Fruit fly (Drosophila melanogaster) whole organism, embryonic: ENCODE data around the gene Bruce.

Experiments
- Blimp-1 ChIP-seq: fragments of 200-800 bp; sonication (Bioruptor generic); optimal IDR thresholded peaks from 3 replicates; lab custom pipeline; 2018; ENCODE audit warnings: missing biosample characterization, missing genetic modification characterization, mild to moderate bottlenecking, moderate library complexity, missing genetic modification reagents
- BtbVII ChIP-seq: fragments of 200-800 bp; sonication (Bioruptor generic); optimal IDR thresholded peaks from 3 replicates; lab custom pipeline; 2017; ENCODE audit warnings: missing biosample characterization, mild to moderate bottlenecking, missing genetic modification characterization
- CG10147 ChIP-seq: fragments of 200-800 bp; sonication (Bioruptor generic); optimal IDR thresholded peaks from 2 replicates; lab custom pipeline; 2019; ENCODE audit warnings: missing biosample characterization, mild to moderate bottlenecking, missing genetic modification characterization, moderate library complexity
- CG13287 ChIP-seq: fragments of 200-800 bp; sonication (Bioruptor generic); IDR thresholded peaks from 2 replicates; pipeline ENCODE4 v1.3.6; 2022; ENCODE audit warnings: missing biosample characterization, missing genetic modification characterization; ENCODE audit not compliant: partially characterized antibody
- CG13624 ChIP-seq: fragments of 200-800 bp; sonication (Bioruptor generic); optimal IDR thresholded peaks from 2 replicates; lab custom pipeline; 2016; ENCODE audit warnings: missing biosample characterization, missing genetic modification characterization
- CG13894 ChIP-seq: fragments of 200-800 bp; sonication (Bioruptor generic); optimal IDR thresholded peaks from 3 replicates; lab custom pipeline; 2018; ENCODE audit warnings: missing biosample characterization, mild to moderate bottlenecking, missing genetic modification characterization, moderate library complexity
- CG14860 ChIP-seq: fragments of 200-800 bp; sonication (Bioruptor generic); IDR thresholded peaks from 3 replicates; pipeline ENCODE4 v1.3.6; 2022; ENCODE audit warnings: missing biosample characterization, missing genetic modification characterization; ENCODE audit not compliant: partially characterized antibody
- CG14965 ChIP-seq: fragments of 200-800 bp; sonication (Bioruptor generic); optimal IDR thresholded peaks from 2 replicates; lab custom pipeline; 2016; ENCODE audit warnings: missing biosample characterization, missing genetic modification characterization, borderline replicate concordance
- CG15514 ChIP-seq: fragments of 200-800 bp; sonication (Bioruptor generic); optimal IDR thresholded peaks from 3 replicates; lab custom pipeline; 2017; ENCODE audit warnings: missing biosample characterization, missing genetic modification characterization, mild to moderate bottlenecking, moderate library complexity, missing genetic modification reagents
- CG17568 ChIP-seq: fragments of 200-800 bp; sonication (Bioruptor generic); optimal IDR thresholded peaks from 2 replicates; lab custom pipeline; 2018; ENCODE audit warnings: missing biosample characterization, mild to moderate bottlenecking, missing genetic modification characterization, moderate library complexity
- CG17612 ChIP-seq: fragments of 200-800 bp; sonication (Bioruptor generic); IDR thresholded peaks from 2 replicates; pipeline ENCODE4 v1.3.6; 2022; ENCODE audit warnings: missing biosample characterization, missing genetic modification characterization
- CG17912 ChIP-seq: fragments of 200-800 bp; sonication (Bioruptor generic); optimal IDR thresholded peaks from 2 replicates; lab custom pipeline; 2018; ENCODE audit warnings: missing biosample characterization, mild to moderate bottlenecking, missing genetic modification characterization
- CG18599 ChIP-seq: fragments of 200-800 bp; sonication (Bioruptor generic); optimal IDR thresholded peaks from 3 replicates; lab custom pipeline; 2017; ENCODE audit warnings: missing biosample characterization, missing genetic modification characterization, mild to moderate bottlenecking, moderate library complexity, missing genetic modification reagents
- CG18764 ChIP-seq: fragments of 200-800 bp; sonication (Bioruptor generic); optimal IDR thresholded peaks from 3 replicates; lab custom pipeline; 2016; ENCODE audit warnings: missing biosample characterization, missing genetic modification characterization
- CG32772 ChIP-seq: fragments of 200-800 bp; sonication (Bioruptor generic); IDR thresholded peaks from 2 replicates; pipeline ENCODE4 v1.3.6; 2022; ENCODE audit warnings: missing biosample characterization, missing genetic modification characterization
- CG4820 ChIP-seq: fragments of 200-800 bp; sonication (Bioruptor generic); optimal IDR thresholded peaks from 3 replicates; lab custom pipeline; 2016; ENCODE audit warnings: missing biosample characterization, missing genetic modification characterization
- CG6654 ChIP-seq: fragments of 200-800 bp; sonication (Bioruptor generic); optimal IDR thresholded peaks from 2 replicates; lab custom pipeline; 2017; ENCODE audit warnings: missing biosample characterization, mild to moderate bottlenecking, missing genetic modification characterization
- CG7372 ChIP-seq: fragments of 200-800 bp; sonication (Bioruptor generic); IDR thresholded peaks from 2 replicates; pipeline ENCODE4 v1.3.6; 2022; ENCODE audit warnings: missing biosample characterization, missing genetic modification characterization
- CG7556 ChIP-seq: fragments of 200-800 bp; sonication (Bioruptor generic); optimal IDR thresholded peaks from 2 replicates; lab custom pipeline; 2017; ENCODE audit warnings: missing biosample characterization, mild to moderate bottlenecking, missing genetic modification characterization
- CG8290 ChIP-seq, 3 experiments: fragments of 200-800 bp; sonication (Bioruptor generic); optimal IDR thresholded peaks; 2 replicates each; lab custom pipeline; 2016 to 2019; ENCODE audit warnings: missing biosample characterization in 3 of 3, missing genetic modification characterization in 3 of 3, mild to moderate bottlenecking in 2 of 3, moderate library complexity in 1 of 3
- CG9876 ChIP-seq: fragments of 200-800 bp; sonication (Bioruptor generic); optimal IDR thresholded peaks from 2 replicates; lab custom pipeline; 2016; ENCODE audit warnings: missing biosample characterization, missing genetic modification characterization
- Camta ChIP-seq: fragments of 200-800 bp; sonication (Bioruptor generic); optimal IDR thresholded peaks from 2 replicates; lab custom pipeline; 2016; ENCODE audit warnings: missing biosample characterization, missing genetic modification characterization
- Elba2 ChIP-seq: fragments of 200-800 bp; sonication (Bioruptor generic); optimal IDR thresholded peaks from 3 replicates; lab custom pipeline; 2016; ENCODE audit warnings: missing biosample characterization, missing genetic modification characterization
- HLH4C ChIP-seq: fragments of 200-800 bp; sonication (Bioruptor generic); IDR thresholded peaks from 3 replicates; pipeline ENCODE4 v1.3.6; 2022; ENCODE audit warnings: missing biosample characterization, missing genetic modification characterization; ENCODE audit not compliant: partially characterized antibody
- HLH54F ChIP-seq: fragments of 200-800 bp; sonication (Bioruptor generic); optimal IDR thresholded peaks from 3 replicates; lab custom pipeline; 2016; ENCODE audit warnings: missing biosample characterization, missing genetic modification characterization
- HmgD ChIP-seq: fragments of 200-800 bp; sonication (Bioruptor generic); optimal IDR thresholded peaks from 3 replicates; lab custom pipeline; 2016; ENCODE audit warnings: missing biosample characterization, missing genetic modification characterization
- Hr39 ChIP-seq: fragments of >200 bp; optimal IDR thresholded peaks from 2 replicates; lab custom pipeline; 2017
- Lim3 ChIP-seq: fragments of 200-800 bp; sonication (Bioruptor generic); IDR thresholded peaks from 2 replicates; pipeline ENCODE4 v1.3.6; 2022; ENCODE audit warnings: missing biosample characterization, missing genetic modification characterization
- Max ChIP-seq: fragments of 200-800 bp; sonication (Bioruptor generic); optimal IDR thresholded peaks from 2 replicates; lab custom pipeline; 2016; ENCODE audit warnings: missing biosample characterization, mild to moderate bottlenecking, missing genetic modification characterization
- NC2α ChIP-seq: fragments of 200-800 bp; sonication (Bioruptor generic); optimal IDR thresholded peaks from 2 replicates; lab custom pipeline; 2016; ENCODE audit warnings: missing biosample characterization, missing genetic modification characterization
- NC2β ChIP-seq: fragments of 200-800 bp; sonication (Bioruptor generic); optimal IDR thresholded peaks from 2 replicates; lab custom pipeline; 2016; ENCODE audit warnings: missing biosample characterization, missing genetic modification characterization
- Opbp ChIP-seq: fragments of 200-800 bp; sonication (Bioruptor generic); IDR thresholded peaks from 3 replicates; pipeline ENCODE4 v1.3.6; 2022; ENCODE audit warnings: missing biosample characterization, missing genetic modification characterization; ENCODE audit not compliant: partially characterized antibody
- ab ChIP-seq: fragments of 200-800 bp; sonication (Bioruptor generic); optimal IDR thresholded peaks from 2 replicates; lab custom pipeline; 2016; ENCODE audit warnings: missing biosample characterization, missing genetic modification characterization
- ato ChIP-seq: fragments of 200-800 bp; sonication (Bioruptor generic); IDR thresholded peaks from 2 replicates; pipeline ENCODE4 v1.3.6; 2022; ENCODE audit warnings: missing biosample characterization, missing genetic modification characterization; ENCODE audit not compliant: partially characterized antibody
- bcd ChIP-seq: fragments of 200-800 bp; sonication (Bioruptor generic); optimal IDR thresholded peaks from 2 replicates; lab custom pipeline; 2017; ENCODE audit warnings: missing biosample characterization, mild to moderate bottlenecking, missing genetic modification characterization
- cas ChIP-seq: fragments of 200-800 bp; sonication (Bioruptor generic); IDR thresholded peaks from 2 replicates; pipeline ENCODE4 v1.3.6; 2022; ENCODE audit warnings: missing biosample characterization, missing genetic modification characterization
- jing ChIP-seq: fragments of 200-800 bp; sonication (Bioruptor generic); optimal IDR thresholded peaks from 2 replicates; lab custom pipeline; 2018; ENCODE audit warnings: missing biosample characterization, mild to moderate bottlenecking, missing genetic modification characterization
- kah ChIP-seq: fragments of 200-800 bp; sonication (Bioruptor generic); optimal IDR thresholded peaks from 2 replicates; lab custom pipeline; 2018; ENCODE audit warnings: missing biosample characterization, mild to moderate bottlenecking, missing genetic modification characterization
- lab ChIP-seq: fragments of 200-800 bp; sonication (Bioruptor generic); optimal IDR thresholded peaks from 3 replicates; lab custom pipeline; 2017; ENCODE audit warnings: missing biosample characterization, missing genetic modification characterization, mild to moderate bottlenecking, moderate library complexity, missing genetic modification reagents
- lilli ChIP-seq: fragments of 200-800 bp; sonication (Bioruptor generic); optimal IDR thresholded peaks from 3 replicates; lab custom pipeline; 2016; ENCODE audit warnings: missing biosample characterization, missing genetic modification characterization
- nerfin-1 ChIP-seq: fragments of 200-800 bp; sonication (Bioruptor generic); optimal IDR thresholded peaks from 3 replicates; lab custom pipeline; 2019; ENCODE audit warnings: missing biosample characterization, mild to moderate bottlenecking, missing genetic modification characterization, moderate library complexity
- nom ChIP-seq: fragments of 200-800 bp; sonication (Bioruptor generic); optimal IDR thresholded peaks from 2 replicates; lab custom pipeline; 2017; ENCODE audit warnings: missing biosample characterization, missing genetic modification characterization, mild to moderate bottlenecking, moderate library complexity, missing genetic modification reagents
- pb ChIP-seq: fragments of 200-800 bp; sonication (Bioruptor generic); optimal IDR thresholded peaks from 3 replicates; lab custom pipeline; 2016; ENCODE audit warnings: missing biosample characterization, missing genetic modification characterization
- pros ChIP-seq: fragments of 200-800 bp; sonication (Bioruptor generic); optimal IDR thresholded peaks from 3 replicates; lab custom pipeline; 2019; ENCODE audit warnings: missing biosample characterization, mild to moderate bottlenecking, missing genetic modification characterization, moderate library complexity
- seq ChIP-seq: fragments of 200-800 bp; sonication (Bioruptor generic); IDR thresholded peaks from 2 replicates; pipeline ENCODE4 v1.3.6; 2022; ENCODE audit warnings: missing biosample characterization, missing genetic modification characterization
- slbo ChIP-seq: fragments of 200-800 bp; sonication (Bioruptor generic); IDR thresholded peaks from 2 replicates; pipeline ENCODE4 v1.3.6; 2022; ENCODE audit warnings: missing biosample characterization, missing genetic modification characterization
- stc ChIP-seq: fragments of 200-800 bp; sonication (Bioruptor generic); IDR thresholded peaks from 2 replicates; pipeline ENCODE4 v1.3.6; 2022; ENCODE audit warnings: missing biosample characterization, missing genetic modification characterization
- tin ChIP-seq: fragments of 200-800 bp; sonication (Bioruptor generic); optimal IDR thresholded peaks from 3 replicates; lab custom pipeline; 2016; ENCODE audit warnings: missing biosample characterization, missing genetic modification characterization
- vvl ChIP-seq: fragments of 200-800 bp; sonication (Bioruptor generic); IDR thresholded peaks from 2 replicates; pipeline ENCODE4 v1.3.6; 2022; ENCODE audit warnings: missing biosample characterization, missing genetic modification characterization

The Bruce gene

dm6 chr3R:10263972-10264536 is 67.1 kb downstream of the Bruce start, which contains the start of gene Nuak (continued):
- no peak for TF ChIP-seq HLH4C
- TF ChIP-seq CG7556 (GFP tag; lab: Kevin White, UChicago): peak; percentile 71
- TF ChIP-seq Lim3: no peak
- TF ChIP-seq CG9876 (GFP tag; lab: Kevin White, UChicago): peak; percentile 91
- no peak for TF ChIP-seq ato (GFP tag; lab: Robert Waterston, UW)
- peak; percentile 73 for TF ChIP-seq Blimp-1 (GFP tag; lab: Kevin White, UChicago)
- TF ChIP-seq HLH54F (GFP tag; lab: Kevin White, UChicago): peak; percentile 96
- no peak for TF ChIP-seq Opbp (GFP tag; lab: Robert Waterston, UW)
- peak; percentile 90 for TF ChIP-seq CG15514 (GFP tag; lab: Kevin White, UChicago)
- no peak for TF ChIP-seq CG32772 (GFP tag; lab: Robert Waterston, UW)
- TF ChIP-seq CG13894 (tag; lab: Kevin White, UChicago): peak; percentile 89
- TF ChIP-seq CG14860 (GFP tag; lab: Robert Waterston, UW): no peak
- TF ChIP-seq lab: peak; percentile 89
- TF ChIP-seq CG8290 (GFP tag; optimal IDR thresholded peaks at IDR 0.05; lab: Kevin White, UChicago): peak; percentile 84
- TF ChIP-seq CG8290 (tag; optimal IDR thresholded peaks at IDR 0.05; lab: Kevin White, UChicago): peak in 1 of 2 experiments; percentile 92
- peak; percentile 51 for TF ChIP-seq ab (GFP tag; lab: Kevin White, UChicago)
- TF ChIP-seq NC2α (GFP tag; lab: Kevin White, UChicago): peak; percentile 71
- TF ChIP-seq slbo (GFP tag; lab: Robert Waterston, UW): no peak
- peak; percentile 40 for TF ChIP-seq CG14965
- TF ChIP-seq CG13287 (GFP tag; lab: Robert Waterston, UW): no peak
- no peak for TF ChIP-seq CG17612 (GFP tag; lab: Robert Waterston, UW)
- TF ChIP-seq vvl (GFP tag; lab: Robert Waterston, UW): no peak
- TF ChIP-seq bcd (GFP tag; lab: Kevin White, UChicago): peak; percentile 84
- peak; percentile 82 for TF ChIP-seq CG4820 (GFP tag; lab: Kevin White, UChicago)
- peak; percentile 99 for TF ChIP-seq CG13624 (GFP tag; lab: Kevin White, UChicago)
- TF ChIP-seq nerfin-1 (tag; lab: Kevin White, UChicago): peak; percentile 70
- TF ChIP-seq CG17912 (GFP tag; lab: Kevin White, UChicago): peak; percentile 70
- TF ChIP-seq tin (GFP tag; lab: Kevin White, UChicago): peak; percentile 95
- peak; percentile 91 for TF ChIP-seq CG17568 (GFP tag; lab: Kevin White, UChicago)
- no peak for TF ChIP-seq stc
- peak; percentile 97 for TF ChIP-seq lilli (GFP tag; lab: Kevin White, UChicago)
- TF ChIP-seq kah (GFP tag; lab: Kevin White, UChicago): peak; percentile 49
- no peak for TF ChIP-seq Hr39 (lab: Kevin White, UChicago)
- peak; percentile 89 for TF ChIP-seq CG18599 (GFP tag; lab: Kevin White, UChicago)
- peak; percentile 87 for TF ChIP-seq CG18764 (GFP tag; lab: Kevin White, UChicago)
- TF ChIP-seq nom (GFP tag; lab: Kevin White, UChicago): peak; percentile 46
- no peak for TF ChIP-seq CG7372 (GFP tag; lab: Robert Waterston, UW)
- TF ChIP-seq HmgD (GFP tag; lab: Kevin White, UChicago): peak; percentile 88
- peak; percentile 53 for TF ChIP-seq CG6654 (GFP tag; lab: Kevin White, UChicago)
- peak; percentile 83 for TF ChIP-seq Max (GFP tag; lab: Kevin White, UChicago)
- TF ChIP-seq NC2β: peak; percentile 84
- peak; percentile 58 for TF ChIP-seq jing
- peak; percentile 78 for TF ChIP-seq pb
- peak; percentile 82 for TF ChIP-seq CG10147 (GFP tag; lab: Kevin White, UChicago)
- TF ChIP-seq cas (GFP tag; lab: Robert Waterston, UW): no peak
- TF ChIP-seq seq (GFP tag; lab: Robert Waterston, UW): no peak
- peak; percentile 97 for TF ChIP-seq Elba2 (GFP tag; lab: Kevin White, UChicago)
- peak; percentile 28 for TF ChIP-seq BtbVII (GFP tag; lab: Kevin White, UChicago)
- TF ChIP-seq Camta (GFP tag; lab: Kevin White, UChicago): peak; percentile 90
- TF ChIP-seq pros (GFP tag; lab: Kevin White, UChicago): peak; percentile 74
